Fruit fly (Drosophila melanogaster) whole organism, wandering third instar larva: ENCODE results near the gene CG2224.

Experiments used
- Hr78 ChIP-seq: fragments of >200 bp; optimal IDR thresholded peaks from 2 replicates; lab custom pipeline; 2017; ENCODE audit warnings: missing biosample characterization, missing genetic modification characterization
- Myc ChIP-seq: fragments of >200 bp; optimal IDR thresholded peaks from 2 replicates; lab custom pipeline; 2017
- h ChIP-seq: fragments of 200-800 bp; sonication (Bioruptor generic); optimal IDR thresholded peaks from 3 replicates; lab custom pipeline; 2016; ENCODE audit warnings: missing biosample characterization, mild to moderate bottlenecking, missing genetic modification characterization
- rgr ChIP-seq: fragments of 200-800 bp; sonication (Bioruptor generic); optimal IDR thresholded peaks from 3 replicates; lab custom pipeline; 2016; ENCODE audit warnings: missing biosample characterization, mild to moderate bottlenecking, missing genetic modification characterization

- TF ChIP-seq Hr78, result no peak
- no peak for TF ChIP-seq rgr (GFP tag; lab: Kevin White, UChicago)
- TF ChIP-seq Myc (lab: Kevin White, UChicago), result no peak
- no peak for TF ChIP-seq h (GFP tag; lab: Kevin White, UChicago)
These were observed 15.5 kb downstream of the CG2224 start, which contains the start of gene CG15537 for dm6 chr3R:30443549-30444133.
